Worm (Caenorhabditis elegans): ENCODE results near the gene B0252.1.

The B0252.1 gene

DNA sequence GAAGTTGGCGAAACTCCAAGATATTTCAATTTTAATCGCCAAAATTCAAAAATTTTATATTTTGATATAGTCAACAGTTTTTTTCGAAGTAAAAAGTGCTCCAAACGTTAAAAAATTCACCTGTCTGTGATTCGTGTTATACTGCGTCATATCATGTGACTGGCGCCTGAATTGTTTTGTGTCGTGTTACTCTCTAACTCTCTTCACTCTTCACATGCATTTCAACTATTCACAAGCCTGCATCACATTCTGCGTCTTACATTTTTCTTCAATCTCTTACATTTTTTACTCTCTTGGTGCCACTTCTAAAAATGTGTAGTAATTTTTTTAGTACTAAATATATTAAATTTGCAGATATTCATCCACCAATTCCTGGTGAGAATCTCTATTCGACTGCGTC lies 8.9 kb downstream of the B0252.1 start, which contains the start of gene flcn-1 (continued):
- TF ChIP-seq zip-11 (GFP tag; IDR thresholded peaks at IDR 0.05): no peak
- no peak for TF ChIP-seq duxl-1 (tag; optimal IDR thresholded peaks at IDR 0.05; ENCODE audit: poor library complexity)
- no peak for TF ChIP-seq F10B5.3 (tag; optimal IDR thresholded peaks at IDR 0.05)
- no peak for TF ChIP-seq saeg-2 (GFP tag; IDR thresholded peaks at IDR 0.05)
- no peak for TF ChIP-seq daf-12 (tag; optimal IDR thresholded peaks at IDR 0.05)
- no peak for TF ChIP-seq ceh-62 (tag; optimal IDR thresholded peaks at IDR 0.05)
- TF ChIP-seq ceh-82 (tag; optimal IDR thresholded peaks at IDR 0.05): no peak
- no peak for TF ChIP-seq fos-1 (tag; optimal IDR thresholded peaks at IDR 0.05)
- no peak for TF ChIP-seq F37D6.2 (tag; optimal IDR thresholded peaks at IDR 0.05)
- no peak for TF ChIP-seq arid-1 (GFP tag; conservative IDR thresholded peaks at IDR 0.05)
- TF ChIP-seq nhr-102 (tag; optimal IDR thresholded peaks at IDR 0.05): no peak
- TF ChIP-seq skn-1 (tag; optimal IDR thresholded peaks at IDR 0.05): no peak
- no peak for TF ChIP-seq unc-39 (tag; optimal IDR thresholded peaks at IDR 0.05)
- peak; percentile 51 for TF ChIP-seq ztf-7 (tag; optimal IDR thresholded peaks at IDR 0.05)
- no peak for TF ChIP-seq daf-8 (GFP tag; IDR thresholded peaks at IDR 0.05)
- no peak for TF ChIP-seq lin-38 (GFP tag; IDR thresholded peaks at IDR 0.05)
- TF ChIP-seq nhr-111 (GFP tag; optimal IDR thresholded peaks at IDR 0.05): no peak
- no peak for TF ChIP-seq zfp-2 (tag; optimal IDR thresholded peaks at IDR 0.05)
- TF ChIP-seq mdt-29 (GFP tag; IDR thresholded peaks at IDR 0.05): no peak
- no peak for TF ChIP-seq vab-7 (GFP tag; IDR thresholded peaks at IDR 0.05)
- TF ChIP-seq dpl-1 (GFP tag; optimal IDR thresholded peaks at IDR 0.05): no peak
- no peak for TF ChIP-seq daf-16 (GFP tag; optimal IDR thresholded peaks at IDR 0.05)
- peak; percentile 41 for TF ChIP-seq daf-16 (tag; optimal IDR thresholded peaks at IDR 0.05)
- TF ChIP-seq nhr-77 (tag; optimal IDR thresholded peaks at IDR 0.05): no peak
- TF ChIP-seq nhr-28 (tag; optimal IDR thresholded peaks at IDR 0.05): peak; percentile 33
- peak in 1 of 2 experiments; percentile 70 for TF ChIP-seq lsy-2 (tag; optimal IDR thresholded peaks at IDR 0.05)
- TF ChIP-seq snpc-4 (tag; optimal IDR thresholded peaks at IDR 0.05): no peak
- TF ChIP-seq tra-1 (GFP tag; IDR thresholded peaks at IDR 0.05): no peak
- no peak for TF ChIP-seq nhr-237 (tag; optimal IDR thresholded peaks at IDR 0.05)
- no peak for TF ChIP-seq F26F4.8 (GFP tag; conservative IDR thresholded peaks at IDR 0.05)
- TF ChIP-seq zag-1 (tag; optimal IDR thresholded peaks at IDR 0.05): no peak
- TF ChIP-seq set-16 (GFP tag; IDR thresholded peaks at IDR 0.05): no peak
- no peak for TF ChIP-seq pha-4 (GFP tag; IDR thresholded peaks at IDR 0.05)
- peak; percentile 38 for TF ChIP-seq pha-4 (tag; optimal IDR thresholded peaks at IDR 0.05)
- TF ChIP-seq php-3 (GFP tag; IDR thresholded peaks at IDR 0.05): no peak
- no peak for TF ChIP-seq nhr-41 (GFP tag; IDR thresholded peaks at IDR 0.05)
- TF ChIP-seq T20F7.1 (GFP tag; optimal IDR thresholded peaks at IDR 0.05): no peak
- TF ChIP-seq ceh-20 (GFP tag; IDR thresholded peaks at IDR 0.05): no peak
- TF ChIP-seq lin-39 (tag; optimal IDR thresholded peaks at IDR 0.05): no peak
- peak; percentile 56 for TF ChIP-seq dve-1 (tag; optimal IDR thresholded peaks at IDR 0.05; ENCODE audit: insufficient read depth)
- no peak for TF ChIP-seq daf-19 (GFP tag; conservative IDR thresholded peaks at IDR 0.05)
- TF ChIP-seq ces-1 (GFP tag; optimal IDR thresholded peaks at IDR 0.05): no peak
- TF ChIP-seq rbr-2 (tag; optimal IDR thresholded peaks at IDR 0.05): peak; percentile 16
- TF ChIP-seq fkh-10 (GFP tag; optimal IDR thresholded peaks at IDR 0.05): no peak
- TF ChIP-seq R02D3.7 (tag; optimal IDR thresholded peaks at IDR 0.05): no peak
- no peak for TF ChIP-seq nhr-10 (tag; optimal IDR thresholded peaks at IDR 0.05)
- TF ChIP-seq dmd-6 (GFP tag; IDR thresholded peaks at IDR 0.05): 0 out of 2 replicates have a peak, but pooled peaks have one; percentile 28
- peak; percentile 61 for TF ChIP-seq hlh-11 (tag; optimal IDR thresholded peaks at IDR 0.05)
- TF ChIP-seq D1046.2 (GFP tag; IDR thresholded peaks at IDR 0.05): no peak
- TF ChIP-seq aha-1 (tag): no peak
- no peak for TF ChIP-seq sdz-12 (GFP tag; optimal IDR thresholded peaks at IDR 0.05)
- no peak for TF ChIP-seq hif-1 (tag; optimal IDR thresholded peaks at IDR 0.05)
- no peak for TF ChIP-seq hmg-1.1 (GFP tag; IDR thresholded peaks at IDR 0.05)
- TF ChIP-seq hlh-30 (tag; optimal IDR thresholded peaks at IDR 0.05; ENCODE audit: insufficient read depth): peak; percentile 96
